Worm (Caenorhabditis elegans) whole organism, late embryonic: Measurements from ENCODE around the gene Y43F4A.4.

Experiments
- C08G9.2 ChIP-seq: sonication (generic microtip); optimal IDR thresholded peaks from 2 replicates; lab custom pipeline; 2016; ENCODE audit warnings: mild to moderate bottlenecking, missing genetic modification characterization, moderate library complexity, missing compliant biosample characterization
- C38D4.7 ChIP-seq: fragments of 200-800 bp; sonication (Bioruptor generic); optimal IDR thresholded peaks from 2 replicates; lab custom pipeline; 2018; ENCODE audit warnings: mild to moderate bottlenecking, missing genetic modification characterization, moderate library complexity, missing compliant biosample characterization
- F13H6.1 ChIP-seq: sonication (generic microtip); optimal IDR thresholded peaks from 2 replicates; lab custom pipeline; 2016; ENCODE audit warnings: missing genetic modification characterization, missing compliant biosample characterization
- K02D7.2 ChIP-seq: sonication (generic microtip); optimal IDR thresholded peaks from 2 replicates; lab custom pipeline; 2017; ENCODE audit warnings: mild to moderate bottlenecking, missing genetic modification characterization, missing compliant biosample characterization
- T23F11.4 ChIP-seq: fragments of 200-800 bp; sonication (Bioruptor generic); optimal IDR thresholded peaks from 2 replicates; lab custom pipeline; 2018; ENCODE audit warnings: mild to moderate bottlenecking, missing genetic modification characterization, missing compliant biosample characterization
- Y22D7AL.16 ChIP-seq: sonication (generic microtip); optimal IDR thresholded peaks from 2 replicates; lab custom pipeline; 2016; ENCODE audit warnings: missing genetic modification characterization, missing compliant biosample characterization
- ahr-1 ChIP-seq: sonication (generic microtip); optimal IDR thresholded peaks from 2 replicates; lab custom pipeline; 2016; ENCODE audit warnings: missing genetic modification characterization, missing compliant biosample characterization
- ceh-14 ChIP-seq: sonication (generic microtip); optimal IDR thresholded peaks from 2 replicates; lab custom pipeline; 2016; ENCODE audit warnings: missing genotype, missing genetic modification characterization, missing compliant biosample characterization
- ceh-18 ChIP-seq: sonication (generic microtip); optimal IDR thresholded peaks from 2 replicates; lab custom pipeline; 2016; ENCODE audit warnings: missing genetic modification characterization, missing compliant biosample characterization
- ceh-19 ChIP-seq: fragments of 200-800 bp; sonication (Bioruptor generic); optimal IDR thresholded peaks from 2 replicates; lab custom pipeline; 2018; ENCODE audit warnings: mild to moderate bottlenecking, missing genetic modification characterization, missing compliant biosample characterization
- ceh-2 ChIP-seq: sonication (generic microtip); optimal IDR thresholded peaks from 2 replicates; lab custom pipeline; 2016; ENCODE audit warnings: missing genotype, missing genetic modification characterization, missing compliant biosample characterization
- ceh-24 ChIP-seq: sonication (generic microtip); optimal IDR thresholded peaks from 2 replicates; lab custom pipeline; 2016; ENCODE audit warnings: mild to moderate bottlenecking, missing genetic modification characterization, missing compliant biosample characterization
- ceh-31 ChIP-seq: sonication (generic microtip); optimal IDR thresholded peaks from 2 replicates; lab custom pipeline; 2016; ENCODE audit warnings: missing genetic modification characterization, missing compliant biosample characterization
- ceh-34 ChIP-seq: sonication (generic microtip); optimal IDR thresholded peaks from 2 replicates; lab custom pipeline; 2016; ENCODE audit warnings: mild to moderate bottlenecking, missing genetic modification characterization, missing compliant biosample characterization
- ceh-45 ChIP-seq: fragments of 200-800 bp; sonication (Bioruptor generic); IDR thresholded peaks from 2 replicates; pipeline ENCODE4 v1.3.6; 2022; ENCODE audit warnings: missing genetic modification reagents, missing genetic modification characterization, missing compliant biosample characterization
- ceh-6 ChIP-seq: fragments of 200-800 bp; sonication (Bioruptor generic); optimal IDR thresholded peaks from 2 replicates; lab custom pipeline; 2018; ENCODE audit warnings: mild to moderate bottlenecking, missing genetic modification characterization, missing compliant biosample characterization
- ceh-9 ChIP-seq: sonication (generic microtip); optimal IDR thresholded peaks from 2 replicates; lab custom pipeline; 2016; ENCODE audit warnings: mild to moderate bottlenecking, missing genetic modification characterization, inconsistent platforms, missing compliant biosample characterization
- che-1 ChIP-seq: sonication (generic microtip); optimal IDR thresholded peaks from 2 replicates; lab custom pipeline; 2016; ENCODE audit warnings: mild to moderate bottlenecking, missing genetic modification characterization, missing compliant biosample characterization
- dve-1 ChIP-seq: sonication (generic microtip); optimal IDR thresholded peaks from 2 replicates; lab custom pipeline; 2017; ENCODE audit warnings: antibody characterized with exemption, mild to moderate bottlenecking, missing genetic modification characterization, missing compliant biosample characterization
- elt-2 ChIP-seq: sonication (generic microtip); optimal IDR thresholded peaks from 2 replicates; lab custom pipeline; 2016; ENCODE audit warnings: missing genetic modification reagents, missing genetic modification characterization, missing compliant biosample characterization
- elt-4 ChIP-seq: sonication (generic microtip); optimal IDR thresholded peaks from 2 replicates; lab custom pipeline; 2016; ENCODE audit warnings: missing genetic modification characterization, missing compliant biosample characterization
- ets-4 ChIP-seq: sonication (generic microtip); optimal IDR thresholded peaks from 2 replicates; lab custom pipeline; 2016; ENCODE audit warnings: missing genetic modification characterization, missing compliant biosample characterization
- eyg-1 ChIP-seq: sonication (generic microtip); optimal IDR thresholded peaks from 2 replicates; lab custom pipeline; 2016; ENCODE audit warnings: missing genotype, missing genetic modification characterization, missing compliant biosample characterization
- fax-1 ChIP-seq: sonication (generic microtip); optimal IDR thresholded peaks from 2 replicates; lab custom pipeline; 2016; ENCODE audit warnings: missing genotype, missing genetic modification characterization, missing compliant biosample characterization
- fkh-6 ChIP-seq: sonication (generic microtip); optimal IDR thresholded peaks from 2 replicates; lab custom pipeline; 2016; ENCODE audit warnings: missing genetic modification characterization, missing compliant biosample characterization
- gmeb-2 ChIP-seq: sonication (generic microtip); optimal IDR thresholded peaks from 2 replicates; lab custom pipeline; 2016; ENCODE audit warnings: missing genetic modification characterization, inconsistent platforms, missing compliant biosample characterization
- hlh-13 ChIP-seq: fragments of 200-800 bp; sonication (Bioruptor generic); optimal IDR thresholded peaks from 2 replicates; lab custom pipeline; 2018; ENCODE audit warnings: mild to moderate bottlenecking, missing genetic modification characterization, missing compliant biosample characterization
- hlh-30 ChIP-seq: sonication (generic microtip); optimal IDR thresholded peaks from 2 replicates; lab custom pipeline; 2017; ENCODE audit warnings: antibody characterized with exemption, missing genetic modification characterization, missing compliant biosample characterization; ENCODE audit not compliant: insufficient read depth
- hlh-6 ChIP-seq: sonication (generic microtip); optimal IDR thresholded peaks from 2 replicates; lab custom pipeline; 2016; ENCODE audit warnings: missing genotype, missing genetic modification characterization, missing compliant biosample characterization
- lim-6 ChIP-seq: sonication (generic microtip); optimal IDR thresholded peaks from 2 replicates; lab custom pipeline; 2016; ENCODE audit warnings: missing genetic modification characterization, missing compliant biosample characterization
- lin-11 ChIP-seq: fragments of 200-800 bp; sonication (Bioruptor generic); optimal IDR thresholded peaks from 2 replicates; lab custom pipeline; 2018; ENCODE audit warnings: mild to moderate bottlenecking, missing genetic modification characterization, missing compliant biosample characterization
- madf-2 ChIP-seq: sonication (generic microtip); optimal IDR thresholded peaks from 2 replicates; lab custom pipeline; 2017; ENCODE audit warnings: missing genetic modification characterization, missing compliant biosample characterization
- nfya-1 ChIP-seq: sonication (generic microtip); optimal IDR thresholded peaks from 2 replicates; lab custom pipeline; 2017; ENCODE audit warnings: missing genetic modification characterization, mild to moderate bottlenecking, missing compliant biosample characterization, antibody characterized with exemption, moderate library complexity
- nhr-232 ChIP-seq: sonication (generic microtip); optimal IDR thresholded peaks from 2 replicates; lab custom pipeline; 2016; ENCODE audit warnings: missing genetic modification characterization, missing compliant biosample characterization
- odd-2 ChIP-seq: sonication (generic microtip); optimal IDR thresholded peaks from 2 replicates; lab custom pipeline; 2017; ENCODE audit warnings: antibody characterized with exemption, mild to moderate bottlenecking, missing genetic modification characterization, missing compliant biosample characterization
- pag-3 ChIP-seq: sonication (generic microtip); optimal IDR thresholded peaks from 2 replicates; lab custom pipeline; 2016; ENCODE audit warnings: missing compliant biosample characterization, missing genetic modification characterization, borderline replicate concordance
- pat-9 ChIP-seq: fragments of 200-800 bp; sonication (Bioruptor generic); optimal IDR thresholded peaks from 2 replicates; lab custom pipeline; 2018; ENCODE audit warnings: mild to moderate bottlenecking, missing genetic modification characterization, moderate library complexity, missing compliant biosample characterization
- pha-2 ChIP-seq: sonication (generic microtip); optimal IDR thresholded peaks from 2 replicates; lab custom pipeline; 2017; ENCODE audit warnings: mild to moderate bottlenecking, missing genetic modification characterization, missing compliant biosample characterization
- pha-4 ChIP-seq: fragments of 150-350 bp; optimal IDR thresholded peaks from 2 replicates; lab custom pipeline; 2018; ENCODE audit warnings: missing biosample characterization, missing genetic modification reagents, missing genetic modification characterization
- ref-2 ChIP-seq: sonication (generic microtip); optimal IDR thresholded peaks from 2 replicates; lab custom pipeline; 2016; ENCODE audit warnings: missing genetic modification characterization, missing compliant biosample characterization
- rnt-1 ChIP-seq: sonication (generic microtip); optimal IDR thresholded peaks from 2 replicates; lab custom pipeline; 2016; ENCODE audit warnings: missing genetic modification characterization, missing compliant biosample characterization
- sdc-2 ChIP-seq: sonication (generic microtip); optimal IDR thresholded peaks from 2 replicates; lab custom pipeline; 2016; ENCODE audit warnings: missing genotype, missing genetic modification characterization, missing compliant biosample characterization
- sox-2 ChIP-seq: fragments of 200-800 bp; sonication (Bioruptor generic); IDR thresholded peaks from 2 replicates; pipeline ENCODE4 v1.3.6; 2022; ENCODE audit warnings: missing genetic modification reagents, missing genetic modification characterization, missing compliant biosample characterization
- sox-4 ChIP-seq: sonication (generic microtip); optimal IDR thresholded peaks from 2 replicates; lab custom pipeline; 2017; ENCODE audit warnings: mild to moderate bottlenecking, missing genetic modification characterization, inconsistent platforms, missing compliant biosample characterization
- syd-9 ChIP-seq: sonication (generic microtip); optimal IDR thresholded peaks from 2 replicates; lab custom pipeline; 2016; ENCODE audit warnings: mild to moderate bottlenecking, missing genetic modification characterization, moderate library complexity, missing compliant biosample characterization
- tbx-2 ChIP-seq: sonication (generic microtip); optimal IDR thresholded peaks from 2 replicates; lab custom pipeline; 2016; ENCODE audit warnings: missing genetic modification characterization, missing compliant biosample characterization
- tbx-7 ChIP-seq: sonication (generic microtip); optimal IDR thresholded peaks from 2 replicates; lab custom pipeline; 2016; ENCODE audit warnings: missing genotype, missing genetic modification characterization, missing compliant biosample characterization
- ttx-3 ChIP-seq: sonication (generic microtip); optimal IDR thresholded peaks from 2 replicates; lab custom pipeline; 2016; ENCODE audit warnings: missing genetic modification reagents, missing genetic modification characterization, missing compliant biosample characterization
- unc-3 ChIP-seq, 2 experiments: fragments of 200-800 bp in 1 of 2; sonication (Bioruptor generic) in 1 of 2; sonication (generic microtip) in 1 of 2; conservative IDR thresholded peaks in 1 of 2; optimal IDR thresholded peaks in 1 of 2; 2 replicates each; pipeline versions ENCODE4 v1.3.6 to Lab custom; 2016 to 2022; ENCODE audit warnings: missing compliant biosample characterization in 2 of 2, missing genetic modification characterization in 2 of 2, missing genetic modification reagents in 1 of 2
- unc-55 ChIP-seq: sonication (generic microtip); optimal IDR thresholded peaks from 2 replicates; lab custom pipeline; 2017; ENCODE audit warnings: missing biosample characterization, missing genetic modification reagents, missing genetic modification characterization
- ztf-16 ChIP-seq: sonication (generic microtip); optimal IDR thresholded peaks from 2 replicates; lab custom pipeline; 2017; ENCODE audit warnings: missing genetic modification characterization, missing compliant biosample characterization

The Y43F4A.4 gene

ce11 chrIII:13225019-13225418, 20.4 kb upstream of the Y43F4A.4 start:
- TF ChIP-seq ets-4 (tag; lab: Kevin White, UChicago) (no peak), che-1 (no peak), C38D4.7 (GFP tag; lab: Kevin White, UChicago) (peak; percentile 68), T23F11.4 (no peak), sox-2 (GFP tag; lab: Robert Waterston, UW) (no peak), ceh-24 (tag; lab: Kevin White, UChicago) (no peak), nfya-1 (peak; percentile 33), unc-3 (GFP tag; conservative IDR thresholded peaks at IDR 0.05; lab: Robert Waterston, UW) (0 out of 2 replicates have a peak, but pooled peaks have one; percentile 11), unc-3 (tag; optimal IDR thresholded peaks at IDR 0.05; lab: Kevin White, UChicago) (no peak), ceh-34 (peak; percentile 49), tbx-7 (tag; lab: Kevin White, UChicago) (no peak), pag-3 (no peak), C08G9.2 (tag; lab: Kevin White, UChicago) (peak; percentile 31), dve-1 (peak; percentile 9), ceh-9 (tag; lab: Kevin White, UChicago) (no peak), lim-6 (tag; lab: Kevin White, UChicago) (no peak), Y22D7AL.16 (tag; lab: Kevin White, UChicago) (peak; percentile 24), hlh-30 (no peak), rnt-1 (peak; percentile 6), ceh-45 (GFP tag; lab: Robert Waterston, UW) (no peak), ceh-31 (peak; percentile 7), sox-4 (tag; lab: Kevin White, UChicago) (peak; percentile 24), madf-2 (no peak), ahr-1 (tag; lab: Kevin White, UChicago) (no peak), ztf-16 (peak; percentile 26), odd-2 (tag; lab: Kevin White, UChicago) (no peak), ref-2 (tag; lab: Kevin White, UChicago) (peak; percentile 24), nhr-232 (peak; percentile 28), pha-4 (tag; lab: Kevin White, UChicago) (no peak), sdc-2 (tag; lab: Kevin White, UChicago) (peak; percentile 25), elt-4 (tag; lab: Kevin White, UChicago) (no peak), F13H6.1 (tag; lab: Kevin White, UChicago) (no peak), hlh-6 (tag; lab: Kevin White, UChicago) (peak; percentile 25), elt-2 (tag; lab: Kevin White, UChicago) (peak; percentile 64), fax-1 (tag; lab: Kevin White, UChicago) (no peak), syd-9 (tag; lab: Kevin White, UChicago) (no peak), ceh-19 (GFP tag; lab: Kevin White, UChicago) (no peak), tbx-2 (tag; lab: Kevin White, UChicago) (peak; percentile 5), lin-11 (tag; lab: Kevin White, UChicago) (peak; percentile 9), pha-2 (tag; lab: Kevin White, UChicago) (peak; percentile 3), ceh-18 (no peak), pat-9 (tag; lab: Kevin White, UChicago) (peak; percentile 20), ttx-3 (tag; lab: Kevin White, UChicago) (peak; percentile 31), ceh-2 (no peak), unc-55 (no peak), fkh-6 (tag; lab: Kevin White, UChicago) (peak; percentile 55), ceh-6 (GFP tag; lab: Kevin White, UChicago) (peak; percentile 57), hlh-13 (GFP tag; lab: Kevin White, UChicago) (peak; percentile 26), gmeb-2 (tag; lab: Kevin White, UChicago) (peak; percentile 61), eyg-1 (no peak), K02D7.2 (peak; percentile 60), ceh-14 (no peak)
